Worm (Caenorhabditis elegans) whole organism, L1 larva: ENCODE results near the gene srz-61.

Experiments used
- ama-1 ChIP-seq: fragments of 150-350 bp; optimal IDR thresholded peaks from 2 replicates; lab custom pipeline; 2014
- ceh-90 ChIP-seq: sonication (generic microtip); optimal IDR thresholded peaks from 2 replicates; lab custom pipeline; 2016; ENCODE audit warnings: missing genetic modification characterization, missing compliant biosample characterization
- fkh-10 ChIP-seq: sonication (generic microtip); optimal IDR thresholded peaks from 2 replicates; lab custom pipeline; 2017; ENCODE audit warnings: missing biosample characterization, missing genetic modification reagents, missing genetic modification characterization
- snpc-4 ChIP-seq: fragments of 150-350 bp; optimal IDR thresholded peaks from 2 replicates; lab custom pipeline; 2014; ENCODE audit warnings: missing biosample characterization, missing genetic modification characterization
- zip-4 ChIP-seq: fragments of 200-800 bp; sonication (Bioruptor generic); optimal IDR thresholded peaks from 2 replicates; lab custom pipeline; 2018; ENCODE audit warnings: mild to moderate bottlenecking, missing genetic modification characterization, moderate library complexity, missing compliant biosample characterization

DNA sequence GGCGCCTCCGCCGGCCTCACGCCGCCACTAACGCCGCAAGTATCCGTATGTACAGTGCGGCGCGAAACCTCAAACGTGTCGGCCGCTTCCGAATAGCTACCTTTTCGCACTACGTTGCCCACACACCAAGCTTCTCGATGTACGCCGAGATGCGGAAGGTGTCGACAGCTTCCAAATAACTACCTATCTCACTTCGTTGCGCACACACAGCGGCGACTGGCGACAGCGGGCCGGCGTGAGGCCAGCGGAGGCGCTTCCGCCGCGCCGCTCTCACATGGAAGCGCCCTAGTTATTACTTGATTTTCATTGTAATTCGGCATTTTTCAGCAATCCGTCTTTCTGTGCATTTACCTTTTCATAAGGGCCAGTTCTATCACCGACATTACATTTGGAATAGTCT, 9.5 kb downstream of the srz-61 start:
- TF ChIP-seq fkh-10 (GFP tag; lab: Kevin White, UChicago) (no peak), ama-1 (lab: Kevin White, UChicago) (no peak), ceh-90 (no peak), zip-4 (GFP tag; lab: Kevin White, UChicago) (no peak), snpc-4 (tag; lab: Kevin White, UChicago) (no peak)
